Fruit fly (Drosophila melanogaster): Measurements from ENCODE around the gene Smr.
A peak's percentile ranks its signal among the peaks of the same experiment; 100 is the strongest.

The Smr gene

dm6 chrX:12665796-12666338 is 76.6 kb downstream of the Smr start:
- no peak for TF ChIP-seq CG4496 (GFP tag; IDR thresholded peaks at IDR 0.05)
- 0 out of 3 replicates have a peak, but pooled peaks have one; percentile 7 for TF ChIP-seq fd96Ca (GFP tag; IDR thresholded peaks at IDR 0.05)
- TF ChIP-seq CG8159 (tag; optimal IDR thresholded peaks at IDR 0.05) = peak; percentile 22
- no peak for TF ChIP-seq CG32121 (GFP tag; IDR thresholded peaks at IDR 0.05)
- no peak for TF ChIP-seq CG17806 (tag; optimal IDR thresholded peaks at IDR 0.05)

DNA sequence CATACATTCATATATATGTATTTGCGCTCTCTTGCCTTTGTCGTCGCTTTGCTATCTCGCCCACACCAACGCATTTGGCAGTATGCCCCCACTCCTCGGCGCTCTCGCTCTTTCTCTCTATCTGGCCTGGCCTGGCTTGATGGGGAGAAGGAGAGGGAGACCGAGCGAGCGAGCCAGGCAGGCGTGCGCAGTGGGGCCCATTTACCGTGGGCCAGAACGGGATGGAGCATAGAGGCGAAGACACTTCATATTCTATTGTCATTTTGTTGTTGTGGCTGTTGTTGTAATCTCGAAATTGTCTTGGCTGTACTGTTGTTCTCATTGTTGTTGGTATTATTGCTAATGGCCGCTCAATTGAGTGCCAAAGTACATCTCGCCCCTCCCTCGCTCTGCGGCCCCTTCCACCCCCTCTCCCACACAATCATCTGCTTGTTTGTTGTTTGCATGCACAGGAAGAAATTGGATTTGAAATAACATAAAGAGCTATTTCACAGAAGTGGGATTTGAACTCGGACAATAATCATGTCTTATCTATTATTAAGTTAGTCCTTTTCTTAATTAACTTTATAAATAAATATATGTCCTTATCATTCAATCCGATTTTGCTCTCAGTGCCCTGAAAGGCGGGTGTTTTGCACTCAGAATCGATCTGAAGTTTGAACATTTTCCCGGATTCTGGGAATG is 77.2 kb downstream of the Smr start:
- peak; percentile 89 for TF ChIP-seq CG15710 (tag; optimal IDR thresholded peaks at IDR 0.05)
- TF ChIP-seq CG14655 (GFP tag; optimal IDR thresholded peaks at IDR 0.05) = peak; percentile 95
- peak; percentile 72 for TF ChIP-seq gl (tag; optimal IDR thresholded peaks at IDR 0.05)
- peak; percentile 73 for TF ChIP-seq Pif1B (GFP tag; optimal IDR thresholded peaks at IDR 0.05)
- peak; percentile 94 for TF ChIP-seq Ets98B (GFP tag; IDR thresholded peaks at IDR 0.05)
- peak; percentile 69 for TF ChIP-seq Pif1A (GFP tag; optimal IDR thresholded peaks at IDR 0.05)
- peak; percentile 62 for TF ChIP-seq CG13204 (GFP tag; optimal IDR thresholded peaks at IDR 0.05)
- TF ChIP-seq CG8159 (tag; optimal IDR thresholded peaks at IDR 0.05) = peak; percentile 89
- TF ChIP-seq CG17806 (tag; optimal IDR thresholded peaks at IDR 0.05) = peak; percentile 90
- peak; percentile 86 for TF ChIP-seq Snoo (tag; optimal IDR thresholded peaks at IDR 0.05)
- TF ChIP-seq CG34367 (tag; optimal IDR thresholded peaks at IDR 0.05) = peak; percentile 89
- peak; percentile 87 for TF ChIP-seq CG9948 (tag; optimal IDR thresholded peaks at IDR 0.05)
- TF ChIP-seq CG12605 (GFP tag; IDR thresholded peaks at IDR 0.05) = peak; percentile 92
- peak; percentile 91 for TF ChIP-seq CG8301 (tag; optimal IDR thresholded peaks at IDR 0.05)
- peak; percentile 74 for TF ChIP-seq CG10348 (GFP tag; IDR thresholded peaks at IDR 0.05)
- TF ChIP-seq EcR (GFP tag; optimal IDR thresholded peaks at IDR 0.05) = peak; percentile 54
- TF ChIP-seq CG32121 (GFP tag; IDR thresholded peaks at IDR 0.05) = peak; percentile 92
- peak; percentile 85 for TF ChIP-seq rn (GFP tag; IDR thresholded peaks at IDR 0.05)
- TF ChIP-seq fd96Ca (GFP tag; IDR thresholded peaks at IDR 0.05) = peak; percentile 91
- TF ChIP-seq D1 (tag; optimal IDR thresholded peaks at IDR 0.05) = peak; percentile 58
- peak; percentile 96 for TF ChIP-seq CG4496 (GFP tag; IDR thresholded peaks at IDR 0.05)

- TF ChIP-seq CG8159 (tag; optimal IDR thresholded peaks at IDR 0.05) (no peak), CG10348 (GFP tag; IDR thresholded peaks at IDR 0.05) (no peak), CG8301 (tag; optimal IDR thresholded peaks at IDR 0.05) (no peak), CG9948 (tag; optimal IDR thresholded peaks at IDR 0.05) (no peak), Ets98B (GFP tag; IDR thresholded peaks at IDR 0.05) (no peak), EcR (GFP tag; optimal IDR thresholded peaks at IDR 0.05) (no peak), CG17806 (tag; optimal IDR thresholded peaks at IDR 0.05) (no peak), CG15710 (tag; optimal IDR thresholded peaks at IDR 0.05) (no peak), CG32121 (GFP tag; IDR thresholded peaks at IDR 0.05) (no peak), Snoo (tag; optimal IDR thresholded peaks at IDR 0.05) (no peak), gl (tag; optimal IDR thresholded peaks at IDR 0.05) (no peak), CG12605 (GFP tag; IDR thresholded peaks at IDR 0.05) (no peak), CG34367 (tag; optimal IDR thresholded peaks at IDR 0.05) (no peak), fd96Ca (GFP tag; IDR thresholded peaks at IDR 0.05) (no peak), D1 (tag; optimal IDR thresholded peaks at IDR 0.05) (no peak), CG14655 (GFP tag; optimal IDR thresholded peaks at IDR 0.05) (no peak), CG4496 (GFP tag; IDR thresholded peaks at IDR 0.05) (no peak), Pif1B (GFP tag; optimal IDR thresholded peaks at IDR 0.05) (no peak)
Observed at dm6 chrX:12664117-12664783, 78.2 kb downstream of the Smr start.

dm6 chrX:12663464-12663938 is 78.9 kb downstream of the Smr start:
- TF ChIP-seq Pif1B (GFP tag; optimal IDR thresholded peaks at IDR 0.05) = no peak
- no peak for TF ChIP-seq CG32121 (GFP tag; IDR thresholded peaks at IDR 0.05)
- no peak for TF ChIP-seq Snoo (tag; optimal IDR thresholded peaks at IDR 0.05)
- no peak for TF ChIP-seq CG34367 (tag; optimal IDR thresholded peaks at IDR 0.05)
- TF ChIP-seq EcR (GFP tag; optimal IDR thresholded peaks at IDR 0.05) = peak; percentile 79
- TF ChIP-seq CG12605 (GFP tag; IDR thresholded peaks at IDR 0.05) = peak; percentile 19; the same call in 1 of the 2 replicates
- TF ChIP-seq CG14655 (GFP tag; optimal IDR thresholded peaks at IDR 0.05) = no peak
- TF ChIP-seq D1 (tag; optimal IDR thresholded peaks at IDR 0.05) = no peak
- no peak for TF ChIP-seq Ets98B (GFP tag; IDR thresholded peaks at IDR 0.05)
- TF ChIP-seq CG4496 (GFP tag; IDR thresholded peaks at IDR 0.05) = peak; percentile 23; the same call in 1 of the 3 replicates
- peak; percentile 72 for TF ChIP-seq CG13204 (GFP tag; optimal IDR thresholded peaks at IDR 0.05)
- no peak for TF ChIP-seq Pif1A (GFP tag; optimal IDR thresholded peaks at IDR 0.05)
- no peak for TF ChIP-seq rn (GFP tag; IDR thresholded peaks at IDR 0.05)
- TF ChIP-seq CG9948 (tag; optimal IDR thresholded peaks at IDR 0.05) = no peak
- no peak for TF ChIP-seq CG8301 (tag; optimal IDR thresholded peaks at IDR 0.05)
- TF ChIP-seq CG15710 (tag; optimal IDR thresholded peaks at IDR 0.05) = peak; percentile 16
- TF ChIP-seq gl (tag; optimal IDR thresholded peaks at IDR 0.05) = peak; percentile 28
- no peak for TF ChIP-seq CG8159 (tag; optimal IDR thresholded peaks at IDR 0.05)
- TF ChIP-seq CG17806 (tag; optimal IDR thresholded peaks at IDR 0.05) = no peak
- 0 out of 3 replicates have a peak, but pooled peaks have one; percentile 5 for TF ChIP-seq fd96Ca (GFP tag; IDR thresholded peaks at IDR 0.05)
- TF ChIP-seq CG10348 (GFP tag; IDR thresholded peaks at IDR 0.05) = no peak
